Worm (Caenorhabditis elegans) whole organism, L3 larva: ENCODE results near the gene ttc-36.

Source experiments
- R02D3.7 ChIP-seq: fragments of 150-350 bp; optimal IDR thresholded peaks from 2 replicates; lab custom pipeline; 2014; ENCODE audit warnings: missing biosample characterization, missing genetic modification characterization
- ZK546.5 ChIP-seq: sonication (generic microtip); optimal IDR thresholded peaks from 2 replicates; lab custom pipeline; 2017; ENCODE audit warnings: missing biosample characterization, missing genetic modification characterization
- aly-2 ChIP-seq: fragments of 150-350 bp; optimal IDR thresholded peaks from 2 replicates; lab custom pipeline; 2014; ENCODE audit warnings: missing biosample characterization, missing genetic modification characterization
- ama-1 ChIP-seq: fragments of 150-350 bp; optimal IDR thresholded peaks from 2 replicates; lab custom pipeline; 2018
- ceh-28 ChIP-seq: fragments of 150-350 bp; optimal IDR thresholded peaks from 2 replicates; lab custom pipeline; 2014; ENCODE audit warnings: missing biosample characterization, missing genetic modification reagents, missing genetic modification characterization
- daf-12 ChIP-seq: fragments of 150-350 bp; optimal IDR thresholded peaks from 2 replicates; lab custom pipeline; 2014; ENCODE audit warnings: missing biosample characterization, missing genetic modification reagents, missing genetic modification characterization
- egl-27 ChIP-seq: sonication (generic microtip); optimal IDR thresholded peaks from 4 replicates; lab custom pipeline; 2017; ENCODE audit warnings: missing biosample characterization, missing genetic modification reagents, missing genetic modification characterization
- elt-1 ChIP-seq: fragments of 150-350 bp; optimal IDR thresholded peaks from 2 replicates; lab custom pipeline; 2014; ENCODE audit warnings: missing biosample characterization, missing genetic modification characterization
- elt-2 ChIP-seq: sonication (generic microtip); optimal IDR thresholded peaks from 2 replicates; lab custom pipeline; 2016; ENCODE audit warnings: missing genetic modification reagents, mild to moderate bottlenecking, missing genetic modification characterization, missing compliant biosample characterization
- elt-3 ChIP-seq, 3 experiments: fragments of 150-350 bp in 1 of 3; sonication (generic microtip) in 2 of 3; optimal IDR thresholded peaks; 2 replicates in 2 of 3; 4 replicates in 1 of 3; lab custom pipeline; 2014 to 2017; ENCODE audit warnings: missing biosample characterization in 3 of 3, missing genetic modification characterization in 3 of 3
- fkh-10 ChIP-seq: sonication (generic microtip); optimal IDR thresholded peaks from 2 replicates; lab custom pipeline; 2017; ENCODE audit warnings: missing biosample characterization, missing genetic modification reagents, missing genetic modification characterization
- fos-1 ChIP-seq: fragments of 150-350 bp; optimal IDR thresholded peaks from 2 replicates; lab custom pipeline; 2014; ENCODE audit warnings: missing biosample characterization, missing genetic modification characterization
- hmg-11 ChIP-seq: sonication (generic microtip); optimal IDR thresholded peaks from 2 replicates; lab custom pipeline; 2016; ENCODE audit warnings: missing genetic modification characterization, missing compliant biosample characterization
- jun-1 ChIP-seq: fragments of 150-350 bp; optimal IDR thresholded peaks from 2 replicates; lab custom pipeline; 2014; ENCODE audit warnings: missing biosample characterization, missing genetic modification reagents, missing genetic modification characterization
- lin-15B ChIP-seq: fragments of 150-350 bp; optimal IDR thresholded peaks from 2 replicates; lab custom pipeline; 2014; ENCODE audit warnings: missing biosample characterization, missing genetic modification characterization
- lin-39 ChIP-seq: fragments of 150-350 bp; optimal IDR thresholded peaks from 2 replicates; lab custom pipeline; 2018; ENCODE audit warnings: missing biosample characterization, missing genetic modification reagents, missing genetic modification characterization
- lsy-12 ChIP-seq: sonication (generic microtip); optimal IDR thresholded peaks from 2 replicates; lab custom pipeline; 2016; ENCODE audit warnings: mild to moderate bottlenecking, missing genetic modification characterization, missing compliant biosample characterization
- nfya-1 ChIP-seq: sonication (generic microtip); optimal IDR thresholded peaks from 2 replicates; lab custom pipeline; 2017; ENCODE audit warnings: missing genetic modification characterization, mild to moderate bottlenecking, missing compliant biosample characterization, antibody characterized with exemption, moderate library complexity; ENCODE audit not compliant: insufficient read depth
- nhr-11 ChIP-seq: fragments of 150-350 bp; optimal IDR thresholded peaks from 2 replicates; lab custom pipeline; 2014; ENCODE audit warnings: missing biosample characterization, missing genetic modification characterization
- nhr-12 ChIP-seq: fragments of 150-350 bp; optimal IDR thresholded peaks from 2 replicates; lab custom pipeline; 2014; ENCODE audit warnings: missing biosample characterization, missing genetic modification characterization
- nhr-23 ChIP-seq: fragments of 150-350 bp; optimal IDR thresholded peaks from 2 replicates; lab custom pipeline; 2014; ENCODE audit warnings: missing biosample characterization, missing genetic modification reagents, missing genetic modification characterization
- nhr-237 ChIP-seq: fragments of 150-350 bp; optimal IDR thresholded peaks from 2 replicates; lab custom pipeline; 2014; ENCODE audit warnings: missing biosample characterization, missing genetic modification characterization
- nhr-25 ChIP-seq: sonication (generic microtip); optimal IDR thresholded peaks from 2 replicates; lab custom pipeline; 2017; ENCODE audit warnings: missing biosample characterization, missing genetic modification characterization
- nhr-28 ChIP-seq: fragments of 150-350 bp; optimal IDR thresholded peaks from 2 replicates; lab custom pipeline; 2014; ENCODE audit warnings: missing biosample characterization, missing genetic modification characterization
- nhr-43 ChIP-seq: sonication (generic microtip); optimal IDR thresholded peaks from 2 replicates; lab custom pipeline; 2016; ENCODE audit warnings: mild to moderate bottlenecking, missing genetic modification characterization, missing compliant biosample characterization; ENCODE audit not compliant: poor library complexity, severe bottlenecking
- nhr-67 ChIP-seq: fragments of 150-350 bp; optimal IDR thresholded peaks from 2 replicates; lab custom pipeline; 2014; ENCODE audit warnings: missing biosample characterization, missing genetic modification characterization
- nhr-76 ChIP-seq: fragments of 150-350 bp; sonication (generic microtip); optimal IDR thresholded peaks from 5 replicates; lab custom pipeline; 2014; ENCODE audit warnings: missing biosample characterization, missing genetic modification characterization
- nhr-77 ChIP-seq: fragments of 150-350 bp; optimal IDR thresholded peaks from 2 replicates; lab custom pipeline; 2014; ENCODE audit warnings: missing biosample characterization, missing genetic modification characterization
- pha-4 ChIP-seq: fragments of 150-350 bp; optimal IDR thresholded peaks from 2 replicates; lab custom pipeline; 2014; ENCODE audit warnings: missing biosample characterization, missing genetic modification reagents, missing genetic modification characterization
- pqm-1 ChIP-seq: fragments of 150-350 bp; optimal IDR thresholded peaks from 2 replicates; lab custom pipeline; 2017; ENCODE audit warnings: missing biosample characterization, missing genetic modification characterization, inconsistent platforms
- snpc-4 ChIP-seq: fragments of 150-350 bp; optimal IDR thresholded peaks from 2 replicates; lab custom pipeline; 2014; ENCODE audit warnings: missing biosample characterization, missing genetic modification characterization
- tbx-2 ChIP-seq: sonication (generic microtip); optimal IDR thresholded peaks from 2 replicates; lab custom pipeline; 2016; ENCODE audit warnings: mild to moderate bottlenecking, missing genetic modification characterization, missing compliant biosample characterization

The ttc-36 gene

DNA sequence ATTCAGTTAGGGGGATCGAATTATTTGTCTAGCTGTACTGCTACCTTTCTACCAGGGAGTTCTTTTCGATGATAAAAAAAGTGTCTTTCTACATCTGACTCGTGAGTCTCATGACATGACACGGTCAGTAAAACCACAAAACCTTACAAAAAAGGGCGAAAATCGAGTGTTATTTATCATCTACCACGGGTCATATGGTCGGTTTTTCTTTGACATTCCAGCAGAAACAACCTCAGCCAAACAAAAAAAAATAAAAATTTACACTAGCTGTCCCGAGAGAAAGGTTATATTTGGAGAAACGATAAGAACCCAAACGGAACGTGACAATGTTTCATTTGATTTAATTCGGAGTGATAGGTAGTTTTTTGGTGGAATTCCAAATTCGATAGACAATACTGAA, 10.3 kb upstream of the ttc-36 start:
- TF ChIP-seq nhr-12 (tag; lab: Kevin White, UChicago) (no peak), pha-4 (tag; lab: Kevin White, UChicago) (peak; percentile 43)

DNA sequence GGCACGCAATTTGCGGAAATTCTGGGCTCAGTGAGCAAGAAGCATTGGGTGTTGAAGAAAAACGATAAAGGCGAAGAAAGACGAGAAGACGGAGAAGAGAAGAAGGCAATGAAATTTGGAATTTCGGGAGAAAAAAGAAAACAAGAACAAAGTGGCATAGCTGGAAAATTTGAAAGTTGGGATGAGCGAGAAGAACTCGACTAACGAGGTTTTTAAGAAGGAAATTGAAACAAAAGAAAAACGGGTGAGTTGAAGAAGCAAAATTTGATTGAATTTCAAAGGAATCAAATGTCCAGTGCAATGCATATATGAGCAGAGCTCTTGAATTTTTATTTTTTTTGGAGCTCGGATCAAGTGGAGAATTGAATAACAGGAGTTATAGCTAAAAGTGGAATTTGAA, 8.2 kb upstream of the ttc-36 start:
- TF ChIP-seq fkh-10 (GFP tag; lab: Kevin White, UChicago) (peak; percentile 78), nhr-43 (tag; lab: Kevin White, UChicago) (no peak)
- TF ChIP-seq, all 47 proteins: peak for 1

DNA sequence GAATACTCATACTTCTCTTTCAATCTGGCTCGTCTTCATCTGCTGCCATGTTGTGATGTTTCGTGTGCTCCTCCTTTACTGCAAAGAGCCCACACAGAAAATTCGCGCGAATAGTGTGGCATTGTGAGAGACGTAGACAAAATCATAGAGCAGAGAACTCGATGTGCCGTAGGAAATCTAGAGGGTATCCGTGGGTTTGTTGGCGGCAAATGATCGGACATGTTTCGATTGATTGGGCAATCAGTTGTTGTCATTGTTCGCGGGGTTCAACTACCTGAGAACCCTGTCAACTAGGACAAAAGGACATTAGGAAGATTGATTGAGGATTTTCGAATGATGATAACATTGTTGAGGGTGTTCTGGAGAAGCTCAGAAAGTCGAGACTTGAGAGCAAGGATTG, 4.9 kb upstream of the ttc-36 start:
- no peak for TF ChIP-seq tbx-2 (tag; lab: Kevin White, UChicago)
- no peak for TF ChIP-seq nhr-76 (tag; lab: Kevin White, UChicago)
- TF ChIP-seq jun-1 (tag; lab: Kevin White, UChicago), result no peak
- no peak for TF ChIP-seq nhr-67 (tag; lab: Kevin White, UChicago)
- no peak for TF ChIP-seq daf-12 (tag; lab: Kevin White, UChicago)
- no peak for TF ChIP-seq ama-1 (lab: Kevin White, UChicago)
- TF ChIP-seq nhr-237 (tag; lab: Kevin White, UChicago), result no peak
- TF ChIP-seq lsy-12 (tag; lab: Kevin White, UChicago), result no peak
- no peak for TF ChIP-seq R02D3.7
- TF ChIP-seq aly-2 (tag; lab: Kevin White, UChicago), result no peak
- TF ChIP-seq snpc-4 (tag; lab: Kevin White, UChicago), result no peak
- no peak for TF ChIP-seq nhr-77 (tag; lab: Kevin White, UChicago)
- TF ChIP-seq nfya-1 (tag; lab: Kevin White, UChicago), result no peak

DNA sequence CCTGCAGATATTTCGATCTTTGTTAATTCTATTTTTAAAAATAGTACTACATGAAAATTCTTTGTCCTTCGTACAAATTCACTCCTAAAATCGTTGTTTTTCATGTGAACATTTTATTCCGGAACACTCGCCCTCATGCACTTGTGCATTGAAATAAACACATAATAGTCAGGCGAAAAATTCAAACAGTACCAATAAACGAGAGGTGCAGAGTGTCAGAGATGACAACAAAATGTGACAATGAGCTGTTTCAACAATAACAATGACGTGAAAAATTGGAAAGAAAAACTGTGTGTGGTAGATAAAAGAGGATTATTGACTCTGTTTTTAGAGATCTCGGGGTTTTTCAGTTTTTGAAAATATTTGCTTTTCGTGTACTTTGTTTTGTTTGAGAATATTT, 1.8 kb upstream of the ttc-36 start, which contains the start of gene F52H3.6:
Gene F52H3.6 (minus strand): TSS at position 228 of the 400 bp plus-strand sequence.
- TF ChIP-seq nhr-23 (tag; lab: Kevin White, UChicago), result no peak
- no peak for TF ChIP-seq ceh-28 (tag; lab: Kevin White, UChicago)
- TF ChIP-seq hmg-11, result no peak
- no peak for TF ChIP-seq nhr-77 (tag; lab: Kevin White, UChicago)
- TF ChIP-seq daf-12 (tag; lab: Kevin White, UChicago), result no peak
- peak; percentile 32 for TF ChIP-seq elt-2 (tag; lab: Kevin White, UChicago)
- no peak for TF ChIP-seq nhr-11 (tag; lab: Kevin White, UChicago)
- TF ChIP-seq nhr-43 (tag; lab: Kevin White, UChicago), result no peak
- peak; percentile 74 for TF ChIP-seq pha-4 (tag; lab: Kevin White, UChicago)
- no peak for TF ChIP-seq elt-1

DNA sequence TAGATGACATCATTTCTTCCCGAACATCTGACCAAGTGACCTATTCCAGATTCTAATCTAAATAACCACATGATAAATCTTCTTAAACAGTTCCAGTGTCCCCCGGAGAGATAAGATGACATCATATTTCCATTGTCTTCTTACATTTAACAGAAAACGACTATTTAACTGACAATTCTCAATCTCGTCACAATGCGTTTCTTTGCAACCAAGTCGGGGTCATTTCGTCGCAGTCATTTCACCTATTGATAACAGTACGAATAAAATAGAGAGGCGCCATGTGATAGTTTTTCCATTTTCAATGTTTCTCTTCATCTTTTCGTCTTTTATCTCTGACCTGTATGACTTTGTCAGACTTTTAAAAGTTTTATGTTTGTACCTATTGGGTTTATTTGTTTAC, 946 bp upstream of the ttc-36 start:
- TF ChIP-seq jun-1 (tag; lab: Kevin White, UChicago) (peak; percentile 21), ama-1 (lab: Kevin White, UChicago) (no peak), aly-2 (tag; lab: Kevin White, UChicago) (no peak), lsy-12 (tag; lab: Kevin White, UChicago) (no peak), nhr-11 (tag; lab: Kevin White, UChicago) (no peak), nfya-1 (tag; lab: Kevin White, UChicago) (peak; percentile 25), nhr-43 (tag; lab: Kevin White, UChicago) (peak; percentile 83), pha-4 (tag; lab: Kevin White, UChicago) (peak; percentile 32), nhr-28 (tag; lab: Kevin White, UChicago) (no peak), nhr-23 (tag; lab: Kevin White, UChicago) (peak; percentile 97), ZK546.5 (tag; lab: Kevin White, UChicago) (no peak), elt-2 (tag; lab: Kevin White, UChicago) (peak; percentile 72), lin-15B (tag; lab: Kevin White, UChicago) (no peak), fkh-10 (GFP tag; lab: Kevin White, UChicago) (no peak), elt-1 (no peak), nhr-25 (tag; lab: Kevin White, UChicago) (peak; percentile 24), elt-3 (tag; optimal IDR thresholded peaks at IDR 0.05; lab: Kevin White, UChicago) (peak in 2 of 3 experiments; percentile 60 to 63), lin-39 (tag; lab: Kevin White, UChicago) (no peak), egl-27 (no peak), pqm-1 (tag; lab: Kevin White, UChicago) (peak; percentile 64), fos-1 (tag; lab: Kevin White, UChicago) (no peak)
